Worm (Caenorhabditis elegans) whole organism, early embryonic: Measurements from ENCODE around the gene C38H2.2.

ENCODE experiments used
- aly-1 ChIP-seq: sonication (generic microtip); optimal IDR thresholded peaks from 2 replicates; lab custom pipeline; 2016; ENCODE audit warnings: missing genetic modification characterization, missing compliant biosample characterization
- ama-1 ChIP-seq: fragments of 150-350 bp; optimal IDR thresholded peaks from 2 replicates; lab custom pipeline; 2014
- ceh-13 ChIP-seq: fragments of 200-800 bp; sonication (Bioruptor generic); optimal IDR thresholded peaks from 2 replicates; lab custom pipeline; 2018; ENCODE audit warnings: mild to moderate bottlenecking, missing genetic modification characterization, missing compliant biosample characterization
- ets-7 ChIP-seq: sonication (generic microtip); optimal IDR thresholded peaks from 2 replicates; lab custom pipeline; 2016; ENCODE audit warnings: missing genotype, missing genetic modification characterization, missing compliant biosample characterization
- flt-1 ChIP-seq: fragments of 200-800 bp; sonication (Bioruptor generic); IDR thresholded peaks from 2 replicates; pipeline ENCODE4 v1.3.6; 2022; ENCODE audit warnings: missing genetic modification characterization, missing compliant biosample characterization
- hmbx-1 ChIP-seq: sonication (generic microtip); optimal IDR thresholded peaks from 2 replicates; lab custom pipeline; 2016; ENCODE audit warnings: mild to moderate bottlenecking, missing genetic modification characterization, missing compliant biosample characterization
- hmg-4 ChIP-seq: fragments of 200-800 bp; sonication (Bioruptor generic); optimal IDR thresholded peaks from 2 replicates; lab custom pipeline; 2018; ENCODE audit warnings: mild to moderate bottlenecking, missing genetic modification characterization, missing compliant biosample characterization
- pes-1 ChIP-seq: fragments of 200-800 bp; sonication (Bioruptor generic); IDR thresholded peaks from 2 replicates; pipeline ENCODE4 v1.3.6; 2022; ENCODE audit warnings: missing genetic modification reagents, missing genetic modification characterization, missing compliant biosample characterization
- tbx-11 ChIP-seq: fragments of 200-800 bp; sonication (Bioruptor generic); IDR thresholded peaks from 2 replicates; pipeline ENCODE4 v1.3.6; 2022; ENCODE audit warnings: missing genetic modification characterization, missing compliant biosample characterization
- tbx-37 ChIP-seq: fragments of 200-800 bp; sonication (Bioruptor generic); conservative IDR thresholded peaks from 2 replicates; pipeline ENCODE4 v1.3.6; 2022; ENCODE audit warnings: missing genetic modification reagents, missing genetic modification characterization, missing compliant biosample characterization
- tra-4 ChIP-seq: sonication (generic microtip); optimal IDR thresholded peaks from 2 replicates; lab custom pipeline; 2017; ENCODE audit warnings: missing genetic modification characterization, missing compliant biosample characterization

DNA sequence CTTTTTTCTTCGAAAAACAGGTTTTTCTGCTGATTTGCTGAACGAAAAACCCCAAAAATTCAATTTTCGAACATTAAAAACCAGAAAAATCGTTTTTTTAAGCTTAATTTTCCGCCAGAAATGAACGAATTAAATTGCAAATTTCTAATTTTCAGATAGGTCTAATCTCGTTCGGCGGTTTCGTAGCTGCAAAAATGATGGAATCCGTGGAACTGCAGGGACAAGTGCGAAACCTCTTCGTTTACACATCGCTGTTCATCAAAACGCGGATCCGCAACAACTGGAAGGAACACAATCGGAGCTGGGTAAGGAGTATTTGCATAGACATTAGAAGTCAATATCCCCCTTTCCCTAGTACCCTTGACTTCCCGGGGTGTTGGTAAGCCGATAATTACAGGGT is 45.5 kb upstream of the C38H2.2 start:
- TF ChIP-seq flt-1 (GFP tag; lab: Robert Waterston, UW) (no peak), ama-1 (lab: Kevin White, UChicago) (no peak), tbx-11 (GFP tag; lab: Robert Waterston, UW) (no peak), hmbx-1 (tag; lab: Kevin White, UChicago) (no peak), pes-1 (no peak), tra-4 (tag; lab: Kevin White, UChicago) (no peak), hmg-4 (GFP tag; lab: Kevin White, UChicago) (no peak), tbx-37 (no peak), ets-7 (tag; lab: Kevin White, UChicago) (no peak), ceh-13 (GFP tag; lab: Kevin White, UChicago) (no peak), aly-1 (tag; lab: Kevin White, UChicago) (no peak)
